Fruit fly (Drosophila melanogaster) whole organism: ENCODE measurements around the gene tay.

Source experiments
- CG8478 ChIP-seq: fragments of >200 bp; optimal IDR thresholded peaks from 2 replicates; lab custom pipeline; 2018; ENCODE audit warnings: inconsistent platforms
- Dll ChIP-seq: fragments of >200 bp; optimal IDR thresholded peaks from 2 replicates; lab custom pipeline; 2017
- EcR ChIP-seq, 2 experiments: fragments of >200 bp; optimal IDR thresholded peaks; 2 replicates each; lab custom pipeline; 2017; ENCODE audit warnings: missing biosample characterization in 2 of 2, missing genetic modification characterization in 2 of 2, missing genetic modification reagents in 2 of 2
- pan ChIP-seq: fragments of >200 bp; optimal IDR thresholded peaks from 2 replicates; lab custom pipeline; 2017
- psq ChIP-seq: fragments of >200 bp; optimal IDR thresholded peaks from 2 replicates; lab custom pipeline; 2017
- usp ChIP-seq: fragments of >200 bp; optimal IDR thresholded peaks from 2 replicates; lab custom pipeline; 2017; ENCODE audit warnings: missing biosample characterization, missing genetic modification characterization, mixed read lengths

dm6 chrX:15875569-15875968, 11.5 kb downstream of the tay start:
- TF ChIP-seq psq (lab: Kevin White, UChicago) (no peak), Dll (lab: Kevin White, UChicago) (no peak), EcR (GFP tag; optimal IDR thresholded peaks at IDR 0.05; lab: Kevin White, UChicago) (no peak), usp (GFP tag; lab: Kevin White, UChicago) (no peak), pan (lab: Kevin White, UChicago) (no peak), CG8478 (no peak)
